Worm (Caenorhabditis elegans): Measurements from ENCODE around the gene cTel54X.2.

Gene cTel54X.2

DNA sequence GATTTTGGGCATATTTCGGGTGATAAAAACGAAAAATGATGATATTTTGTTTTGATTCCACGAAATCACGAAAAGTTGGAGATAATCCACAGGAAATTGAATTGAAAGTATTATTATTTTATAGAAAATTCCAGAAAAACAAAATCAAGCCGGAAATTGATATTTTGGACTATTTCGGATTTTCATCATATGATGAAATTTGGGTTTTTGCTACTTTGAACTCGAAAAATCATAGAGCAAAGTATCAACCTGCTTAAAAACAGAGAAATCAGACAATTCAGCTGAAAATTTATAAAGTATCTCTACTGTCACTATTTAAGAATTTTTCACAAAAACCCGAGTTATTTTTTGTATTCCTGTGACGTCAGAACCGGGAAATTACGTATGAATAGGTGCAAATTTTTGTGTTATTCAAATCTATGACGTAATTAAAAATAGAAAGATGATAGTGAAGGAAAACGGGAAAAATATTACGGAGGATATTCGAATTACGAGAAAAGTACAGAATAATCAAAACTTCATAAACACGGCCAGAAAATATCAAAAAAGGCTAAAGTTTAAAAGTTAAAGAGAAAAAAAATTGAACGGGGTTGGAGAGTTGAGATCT, 24.4 kb downstream of the cTel54X.2 start:
- TF ChIP-seq ceh-28 (tag; optimal IDR thresholded peaks at IDR 0.05) (no peak), lsy-12 (tag; optimal IDR thresholded peaks at IDR 0.05) (no peak), nhr-237 (tag; optimal IDR thresholded peaks at IDR 0.05) (no peak), fos-1 (tag; optimal IDR thresholded peaks at IDR 0.05) (no peak), sea-2 (GFP tag; optimal IDR thresholded peaks at IDR 0.05) (no peak), pha-4 (tag; optimal IDR thresholded peaks at IDR 0.05) (no peak), R02D3.7 (tag; optimal IDR thresholded peaks at IDR 0.05) (no peak), nhr-23 (tag; optimal IDR thresholded peaks at IDR 0.05) (no peak), nhr-28 (tag; optimal IDR thresholded peaks at IDR 0.05) (no peak), ama-1 (optimal IDR thresholded peaks at IDR 0.05) (no peak), jun-1 (tag; optimal IDR thresholded peaks at IDR 0.05) (no peak), nhr-67 (tag; optimal IDR thresholded peaks at IDR 0.05) (no peak), fkh-10 (GFP tag; optimal IDR thresholded peaks at IDR 0.05) (no peak), skn-1 (tag; optimal IDR thresholded peaks at IDR 0.05) (no peak), nhr-76 (tag; optimal IDR thresholded peaks at IDR 0.05) (no peak), mml-1 (tag; optimal IDR thresholded peaks at IDR 0.05) (no peak), nhr-43 (tag; optimal IDR thresholded peaks at IDR 0.05; ENCODE audit: poor library complexity, severe bottlenecking) (no peak)

DNA sequence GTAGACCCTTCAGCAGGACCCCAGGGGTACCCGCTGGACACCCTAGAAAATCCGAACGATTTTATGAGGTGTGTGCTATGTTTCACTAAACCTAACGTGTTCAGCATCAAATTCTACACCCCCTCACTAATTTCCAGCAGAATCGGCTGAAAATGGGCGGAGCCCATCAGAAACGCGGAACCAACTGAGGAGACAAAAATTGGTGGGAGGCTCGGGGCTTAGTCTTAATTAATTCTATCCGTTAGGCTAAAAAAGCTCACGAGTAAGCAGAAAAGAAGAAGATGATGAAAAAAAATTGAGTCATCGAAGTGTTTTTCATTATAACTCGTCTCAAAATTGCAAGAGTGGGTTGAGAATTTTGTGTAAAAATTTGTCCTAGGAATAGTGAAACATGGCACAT, 25.8 kb downstream of the cTel54X.2 start:
- no peak for TF ChIP-seq elt-2 (tag; optimal IDR thresholded peaks at IDR 0.05)
- TF ChIP-seq snpc-4 (tag; optimal IDR thresholded peaks at IDR 0.05): no peak

DNA sequence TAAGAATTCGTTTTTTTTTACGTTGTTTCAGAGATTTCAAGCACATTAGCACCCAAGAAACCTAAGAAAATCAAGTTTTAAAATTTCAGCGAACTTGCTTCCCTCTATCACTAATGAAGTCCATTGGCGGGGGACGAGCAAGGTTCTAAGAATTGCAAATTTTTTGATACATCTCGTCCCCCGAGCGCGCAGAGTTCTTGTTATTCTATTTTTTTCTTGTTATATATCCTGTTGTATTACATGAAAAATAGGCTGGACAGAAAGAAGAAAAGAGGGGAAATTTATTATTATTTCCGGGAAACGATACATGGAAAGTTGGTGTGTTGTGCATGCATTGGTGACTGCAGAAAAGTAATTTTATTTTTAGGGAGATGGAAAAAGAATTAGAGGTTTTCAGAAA, 26.5 kb downstream of the cTel54X.2 start:
- no peak for TF ChIP-seq daf-12 (tag; optimal IDR thresholded peaks at IDR 0.05)
- TF ChIP-seq elt-3 (tag; optimal IDR thresholded peaks at IDR 0.05): no peak
- TF ChIP-seq ztf-4 (tag; optimal IDR thresholded peaks at IDR 0.05): no peak
- no peak for TF ChIP-seq nhr-12 (tag; optimal IDR thresholded peaks at IDR 0.05)
- TF ChIP-seq nhr-77 (tag; optimal IDR thresholded peaks at IDR 0.05): no peak
- no peak for TF ChIP-seq skn-1 (tag; optimal IDR thresholded peaks at IDR 0.05)
- no peak for TF ChIP-seq ceh-16 (tag; optimal IDR thresholded peaks at IDR 0.05)
- TF ChIP-seq lin-15B (tag; optimal IDR thresholded peaks at IDR 0.05): no peak
- no peak for TF ChIP-seq nfya-1 (tag; optimal IDR thresholded peaks at IDR 0.05; ENCODE audit: insufficient read depth)
- TF ChIP-seq nhr-76 (tag; optimal IDR thresholded peaks at IDR 0.05): no peak
- no peak for TF ChIP-seq unc-39 (tag; optimal IDR thresholded peaks at IDR 0.05)
- no peak for TF ChIP-seq fkh-2 (tag; optimal IDR thresholded peaks at IDR 0.05)
- no peak for TF ChIP-seq mml-1 (tag; optimal IDR thresholded peaks at IDR 0.05)
- no peak for TF ChIP-seq egl-5 (tag; optimal IDR thresholded peaks at IDR 0.05)
- TF ChIP-seq ztf-11 (tag; optimal IDR thresholded peaks at IDR 0.05): no peak

DNA sequence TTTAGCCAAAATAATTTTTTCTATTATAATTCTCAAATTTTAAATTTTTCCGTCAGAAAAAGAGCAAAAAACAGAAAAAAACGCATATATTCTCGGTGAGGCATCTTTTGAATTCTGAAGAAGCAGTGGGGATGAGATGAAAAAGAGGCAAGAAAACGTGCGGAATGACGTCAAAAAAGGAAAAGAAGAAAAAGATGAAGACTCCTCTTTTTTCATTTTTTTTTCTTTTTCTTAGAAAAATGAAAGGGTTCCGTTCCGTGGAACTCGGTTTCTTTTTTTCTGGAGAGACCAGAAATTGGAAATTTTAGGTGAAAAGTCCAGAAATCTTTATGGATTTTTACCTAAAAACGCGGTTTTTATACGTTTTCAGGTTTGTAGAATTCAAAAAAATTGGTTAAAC, 27.3 kb downstream of the cTel54X.2 start:
- TF ChIP-seq nhr-25 (tag; optimal IDR thresholded peaks at IDR 0.05) (no peak), sea-2 (GFP tag; optimal IDR thresholded peaks at IDR 0.05) (no peak), ceh-28 (tag; optimal IDR thresholded peaks at IDR 0.05) (no peak), nfya-1 (tag; optimal IDR thresholded peaks at IDR 0.05; ENCODE audit: insufficient read depth) (peak; percentile 35), fkh-10 (GFP tag; optimal IDR thresholded peaks at IDR 0.05) (peak; percentile 94)

DNA sequence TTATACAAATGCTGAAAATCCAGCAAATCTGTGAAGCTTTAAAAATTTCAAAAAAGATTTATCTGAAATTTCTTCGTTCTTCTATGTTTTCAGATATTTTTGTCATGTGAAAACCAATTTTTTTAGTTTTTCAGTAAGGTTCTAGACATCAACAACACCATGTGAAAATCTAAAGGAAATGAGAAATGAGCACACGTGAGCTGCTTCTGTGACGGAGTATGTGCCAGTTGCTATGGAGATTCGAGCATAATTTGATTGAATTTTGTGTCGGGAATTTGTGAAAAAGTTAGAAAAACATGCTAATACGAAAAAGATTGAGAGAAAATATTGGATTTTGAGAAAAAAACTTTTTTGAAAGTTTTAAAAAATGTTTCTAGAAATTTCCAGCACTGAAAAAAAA, 28.5 kb downstream of the cTel54X.2 start:
- TF ChIP-seq ceh-28 (tag; optimal IDR thresholded peaks at IDR 0.05) (no peak), nhr-25 (tag; optimal IDR thresholded peaks at IDR 0.05) (no peak), zag-1 (tag; optimal IDR thresholded peaks at IDR 0.05) (no peak), daf-12 (tag; optimal IDR thresholded peaks at IDR 0.05) (no peak), nhr-43 (tag; optimal IDR thresholded peaks at IDR 0.05; ENCODE audit: poor library complexity, severe bottlenecking) (no peak)

DNA sequence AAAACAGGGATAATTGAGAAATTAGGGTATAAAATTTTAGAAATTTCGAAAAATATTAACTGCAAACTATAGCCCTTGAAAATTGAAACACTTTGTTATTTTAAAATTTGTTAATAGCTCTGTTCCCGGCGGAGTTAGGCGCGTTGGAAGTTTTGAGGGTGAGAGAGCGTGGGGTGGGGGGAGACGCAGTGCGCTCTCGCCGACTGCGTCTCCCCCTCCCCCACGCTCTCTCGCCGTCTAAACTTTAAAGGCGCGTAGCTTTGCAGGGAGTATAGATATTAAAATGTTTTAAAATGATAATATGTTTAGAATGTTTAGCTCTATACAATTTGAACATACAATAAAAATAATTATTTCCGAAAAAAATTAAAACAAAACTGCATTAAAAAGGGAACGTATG, 30.2 kb downstream of the cTel54X.2 start:
- TF ChIP-seq ztf-4 (tag; optimal IDR thresholded peaks at IDR 0.05) (no peak), fkh-2 (tag; optimal IDR thresholded peaks at IDR 0.05) (no peak), fos-1 (tag; optimal IDR thresholded peaks at IDR 0.05) (no peak), mml-1 (tag; optimal IDR thresholded peaks at IDR 0.05) (no peak), nhr-67 (tag; optimal IDR thresholded peaks at IDR 0.05) (no peak), nhr-237 (tag; optimal IDR thresholded peaks at IDR 0.05) (no peak), fkh-10 (GFP tag; optimal IDR thresholded peaks at IDR 0.05) (no peak), ceh-28 (tag; optimal IDR thresholded peaks at IDR 0.05) (no peak), nhr-77 (tag; optimal IDR thresholded peaks at IDR 0.05) (no peak), nhr-12 (tag; optimal IDR thresholded peaks at IDR 0.05) (no peak), snpc-4 (tag; optimal IDR thresholded peaks at IDR 0.05) (no peak), ZK546.5 (tag; optimal IDR thresholded peaks at IDR 0.05) (no peak), lin-39 (tag; optimal IDR thresholded peaks at IDR 0.05) (no peak), nhr-43 (tag; optimal IDR thresholded peaks at IDR 0.05; ENCODE audit: poor library complexity, severe bottlenecking) (no peak), elt-2 (tag; optimal IDR thresholded peaks at IDR 0.05) (no peak), ceh-9 (tag; optimal IDR thresholded peaks at IDR 0.05) (no peak)

All from whole organism, L3 larva.